Fruit fly (Drosophila melanogaster) whole organism, embryonic: ENCODE results near the gene Uck.

Experiments
- Abd-B ChIP-seq: fragments of 200-800 bp; sonication (Bioruptor generic); optimal IDR thresholded peaks from 2 replicates; lab custom pipeline; 2018; ENCODE audit warnings: missing biosample characterization, mild to moderate bottlenecking, missing genetic modification characterization, moderate library complexity
- CG10366 ChIP-seq: fragments of 200-800 bp; sonication (Bioruptor generic); IDR thresholded peaks from 2 replicates; pipeline ENCODE4 v1.3.6; 2022; ENCODE audit warnings: missing biosample characterization, missing genetic modification characterization
- CG10543 ChIP-seq: fragments of 200-800 bp; sonication (Bioruptor generic); optimal IDR thresholded peaks from 3 replicates; lab custom pipeline; 2017; ENCODE audit warnings: missing biosample characterization, mild to moderate bottlenecking, missing genetic modification characterization, moderate library complexity
- CG12659 ChIP-seq: fragments of 200-800 bp; sonication (Bioruptor generic); optimal IDR thresholded peaks from 3 replicates; lab custom pipeline; 2017; ENCODE audit warnings: mild to moderate bottlenecking, missing biosample characterization, missing genetic modification reagents, missing genetic modification characterization
- CG15514 ChIP-seq: fragments of 200-800 bp; sonication (Bioruptor generic); optimal IDR thresholded peaks from 3 replicates; lab custom pipeline; 2017; ENCODE audit warnings: missing biosample characterization, missing genetic modification characterization, mild to moderate bottlenecking, moderate library complexity, missing genetic modification reagents
- CG17186 ChIP-seq: fragments of 200-800 bp; sonication (Bioruptor generic); optimal IDR thresholded peaks from 3 replicates; lab custom pipeline; 2017; ENCODE audit warnings: missing biosample characterization, missing genetic modification reagents, missing genetic modification characterization
- CG18764 ChIP-seq: fragments of 200-800 bp; sonication (Bioruptor generic); optimal IDR thresholded peaks from 3 replicates; lab custom pipeline; 2016; ENCODE audit warnings: missing biosample characterization, missing genetic modification characterization
- CG32767 ChIP-seq: fragments of 200-800 bp; sonication (Bioruptor generic); IDR thresholded peaks from 2 replicates; pipeline ENCODE4 v1.3.6; 2022; ENCODE audit warnings: missing biosample characterization, missing genetic modification characterization
- CG33557 ChIP-seq: fragments of 200-800 bp; sonication (Bioruptor generic); optimal IDR thresholded peaks from 2 replicates; lab custom pipeline; 2019; ENCODE audit warnings: missing biosample characterization, mild to moderate bottlenecking, missing genetic modification characterization, moderate library complexity
- CG4404 ChIP-seq: fragments of 200-800 bp; sonication (Bioruptor generic); IDR thresholded peaks from 2 replicates; pipeline ENCODE4 v1.3.6; 2022; ENCODE audit warnings: missing biosample characterization, missing genetic modification characterization
- CG4707 ChIP-seq: fragments of 200-800 bp; sonication (Bioruptor generic); optimal IDR thresholded peaks from 2 replicates; lab custom pipeline; 2018; ENCODE audit warnings: missing biosample characterization, mild to moderate bottlenecking, missing genetic modification characterization, moderate library complexity
- CG4854 ChIP-seq: fragments of 200-800 bp; sonication (Bioruptor generic); optimal IDR thresholded peaks from 2 replicates; lab custom pipeline; 2016; ENCODE audit warnings: missing biosample characterization, missing genetic modification characterization, inconsistent platforms
- CG7357 ChIP-seq: fragments of 200-800 bp; sonication (Bioruptor generic); IDR thresholded peaks from 3 replicates; pipeline ENCODE4 v1.3.6; 2022; ENCODE audit warnings: missing biosample characterization, missing genetic modification characterization
- CG7786 ChIP-seq: fragments of 200-800 bp; sonication (Bioruptor generic); optimal IDR thresholded peaks from 2 replicates; lab custom pipeline; 2016; ENCODE audit warnings: missing biosample characterization, missing genetic modification characterization
- CG7963 ChIP-seq: fragments of 200-800 bp; sonication (Bioruptor generic); IDR thresholded peaks from 3 replicates; pipeline ENCODE4 v1.3.6; 2022; ENCODE audit warnings: missing biosample characterization, missing genetic modification characterization; ENCODE audit not compliant: partially characterized antibody
- CG9215 ChIP-seq: fragments of 200-800 bp; sonication (Bioruptor generic); IDR thresholded peaks from 2 replicates; pipeline ENCODE4 v1.3.6; 2022; ENCODE audit warnings: missing biosample characterization, missing genetic modification characterization
- CG9876 ChIP-seq: fragments of 200-800 bp; sonication (Bioruptor generic); optimal IDR thresholded peaks from 2 replicates; lab custom pipeline; 2016; ENCODE audit warnings: missing biosample characterization, missing genetic modification characterization
- CkIIα-i1 ChIP-seq: fragments of 200-800 bp; sonication (Bioruptor generic); IDR thresholded peaks from 2 replicates; pipeline ENCODE4 v1.3.6; 2022; ENCODE audit warnings: missing biosample characterization, missing genetic modification characterization
- Dip2 ChIP-seq: fragments of 200-800 bp; sonication (Bioruptor generic); IDR thresholded peaks from 2 replicates; pipeline ENCODE4 v1.3.6; 2022; ENCODE audit warnings: missing biosample characterization, missing genetic modification characterization
- Ets65A ChIP-seq: fragments of 200-800 bp; sonication (Bioruptor generic); peaks from one replicate; lab custom pipeline; 2016; ENCODE audit warnings: missing biosample characterization, missing genetic modification characterization
- H15 ChIP-seq: fragments of 200-800 bp; sonication (Bioruptor generic); IDR thresholded peaks from 3 replicates; pipeline ENCODE4 v1.3.6; 2022; ENCODE audit warnings: missing biosample characterization, missing genetic modification characterization
- HLHmδ ChIP-seq: fragments of 200-800 bp; sonication (Bioruptor generic); optimal IDR thresholded peaks from 2 replicates; lab custom pipeline; 2018; ENCODE audit warnings: missing biosample characterization, mild to moderate bottlenecking, missing genetic modification characterization, moderate library complexity
- Oaz ChIP-seq: fragments of 200-800 bp; sonication (Bioruptor generic); IDR thresholded peaks from 2 replicates; pipeline ENCODE4 v1.3.6; 2022; ENCODE audit warnings: missing biosample characterization, missing genetic modification characterization
- Rfx ChIP-seq: fragments of 200-800 bp; sonication (Bioruptor generic); IDR thresholded peaks from 2 replicates; pipeline ENCODE4 v1.3.6; 2022; ENCODE audit warnings: missing biosample characterization, missing genetic modification characterization
- Trl ChIP-seq, 3 experiments: fragments of >200 bp in 2 of 3; fragments of 200-800 bp in 1 of 3; sonication (Bioruptor generic) in 1 of 3; optimal IDR thresholded peaks; 2 replicates in 1 of 3; 3 replicates in 2 of 3; lab custom pipeline; 2016 to 2017; ENCODE audit warnings: missing biosample characterization in 1 of 3, missing genetic modification characterization in 1 of 3
- Xrp1 ChIP-seq: fragments of 200-800 bp; sonication (Bioruptor generic); IDR thresholded peaks from 2 replicates; pipeline ENCODE4 v1.3.6; 2022; ENCODE audit warnings: missing biosample characterization, missing genetic modification characterization
- ase ChIP-seq: fragments of 200-800 bp; sonication (Bioruptor generic); IDR thresholded peaks from 3 replicates; pipeline ENCODE4 v1.3.6; 2022; ENCODE audit warnings: missing biosample characterization, missing genetic modification characterization
- bbx ChIP-seq: fragments of 200-800 bp; sonication (Bioruptor generic); IDR thresholded peaks from 2 replicates; pipeline ENCODE4 v1.3.6; 2022; ENCODE audit warnings: missing biosample characterization, missing genetic modification characterization; ENCODE audit not compliant: partially characterized antibody
- bcd ChIP-seq: fragments of 200-800 bp; sonication (Bioruptor generic); optimal IDR thresholded peaks from 2 replicates; lab custom pipeline; 2017; ENCODE audit warnings: missing biosample characterization, mild to moderate bottlenecking, missing genetic modification characterization
- bowl ChIP-seq: fragments of 200-800 bp; sonication (Bioruptor generic); IDR thresholded peaks from 2 replicates; pipeline ENCODE4 v1.3.6; 2022; ENCODE audit warnings: missing biosample characterization, missing genetic modification characterization
- chn ChIP-seq: fragments of 200-800 bp; sonication (Bioruptor generic); optimal IDR thresholded peaks from 2 replicates; lab custom pipeline; 2016; ENCODE audit warnings: missing biosample characterization, missing genetic modification characterization
- ci ChIP-seq: fragments of 200-800 bp; sonication (Bioruptor generic); IDR thresholded peaks from 3 replicates; pipeline ENCODE4 v1.3.6; 2022; ENCODE audit warnings: missing biosample characterization, missing genetic modification characterization
- da ChIP-seq: fragments of 200-800 bp; sonication (Bioruptor generic); optimal IDR thresholded peaks from 2 replicates; lab custom pipeline; 2016; ENCODE audit warnings: missing biosample characterization, missing genetic modification characterization
- dm ChIP-seq: fragments of 200-800 bp; sonication (Bioruptor generic); optimal IDR thresholded peaks from 3 replicates; lab custom pipeline; 2016; ENCODE audit warnings: missing biosample characterization, missing genetic modification characterization
- esg ChIP-seq: fragments of 200-800 bp; sonication (Bioruptor generic); conservative IDR thresholded peaks from 2 replicates; pipeline ENCODE4 v1.3.6; 2022; ENCODE audit warnings: missing biosample characterization, missing genetic modification characterization
- fu2 ChIP-seq: fragments of 200-800 bp; sonication (Bioruptor generic); optimal IDR thresholded peaks from 2 replicates; lab custom pipeline; 2016; ENCODE audit warnings: missing biosample characterization, missing genetic modification characterization
- grau ChIP-seq: fragments of 200-800 bp; optimal IDR thresholded peaks from 3 replicates; lab custom pipeline; 2019; ENCODE audit warnings: missing biosample characterization, mild to moderate bottlenecking, missing genetic modification characterization, moderate library complexity
- hbn ChIP-seq: fragments of 200-800 bp; sonication (Bioruptor generic); IDR thresholded peaks from 2 replicates; pipeline ENCODE4 v1.3.6; 2022; ENCODE audit warnings: missing biosample characterization, missing genetic modification characterization; ENCODE audit not compliant: partially characterized antibody
- lbe ChIP-seq: fragments of 200-800 bp; sonication (Bioruptor generic); optimal IDR thresholded peaks from 2 replicates; lab custom pipeline; 2016; ENCODE audit warnings: missing biosample characterization, mild to moderate bottlenecking, missing genetic modification characterization
- lilli ChIP-seq: fragments of 200-800 bp; sonication (Bioruptor generic); optimal IDR thresholded peaks from 3 replicates; lab custom pipeline; 2016; ENCODE audit warnings: missing biosample characterization, missing genetic modification characterization
- mirr ChIP-seq: fragments of 200-800 bp; sonication (Bioruptor generic); optimal IDR thresholded peaks from 3 replicates; lab custom pipeline; 2018; ENCODE audit warnings: missing biosample characterization, mild to moderate bottlenecking, missing genetic modification characterization
- mld ChIP-seq: fragments of 200-800 bp; sonication (Bioruptor generic); IDR thresholded peaks from 3 replicates; pipeline ENCODE4 v1.3.6; 2022; ENCODE audit warnings: missing biosample characterization, missing genetic modification characterization; ENCODE audit not compliant: partially characterized antibody
- nau ChIP-seq: fragments of 200-800 bp; sonication (Bioruptor generic); optimal IDR thresholded peaks from 3 replicates; lab custom pipeline; 2017; ENCODE audit warnings: missing biosample characterization, mild to moderate bottlenecking, missing genetic modification characterization, missing genetic modification reagents
- psq ChIP-seq: fragments of 200-800 bp; sonication (Bioruptor generic); optimal IDR thresholded peaks from 2 replicates; lab custom pipeline; 2017; ENCODE audit warnings: missing biosample characterization, missing genetic modification characterization
- slp2 ChIP-seq: fragments of 200-800 bp; sonication (Bioruptor generic); optimal IDR thresholded peaks from 2 replicates; lab custom pipeline; 2016; ENCODE audit warnings: missing biosample characterization, missing genetic modification characterization
- sug ChIP-seq: fragments of 200-800 bp; optimal IDR thresholded peaks from 2 replicates; lab custom pipeline; 2019; ENCODE audit warnings: missing biosample characterization, mild to moderate bottlenecking, missing genetic modification characterization, moderate library complexity
- tin ChIP-seq: fragments of 200-800 bp; sonication (Bioruptor generic); optimal IDR thresholded peaks from 3 replicates; lab custom pipeline; 2016; ENCODE audit warnings: missing biosample characterization, missing genetic modification characterization
- unpg ChIP-seq: fragments of 200-800 bp; sonication (Bioruptor generic); optimal IDR thresholded peaks from 3 replicates; lab custom pipeline; 2018; ENCODE audit warnings: missing biosample characterization, mild to moderate bottlenecking, missing genetic modification characterization, moderate library complexity
- vfl ChIP-seq: fragments of 200-800 bp; sonication (Bioruptor generic); optimal IDR thresholded peaks from 2 replicates; lab custom pipeline; 2016; ENCODE audit warnings: missing biosample characterization, missing genetic modification characterization
- yki ChIP-seq: fragments of >200 bp; optimal IDR thresholded peaks from 3 replicates; lab custom pipeline; 2018

The Uck gene

DNA sequence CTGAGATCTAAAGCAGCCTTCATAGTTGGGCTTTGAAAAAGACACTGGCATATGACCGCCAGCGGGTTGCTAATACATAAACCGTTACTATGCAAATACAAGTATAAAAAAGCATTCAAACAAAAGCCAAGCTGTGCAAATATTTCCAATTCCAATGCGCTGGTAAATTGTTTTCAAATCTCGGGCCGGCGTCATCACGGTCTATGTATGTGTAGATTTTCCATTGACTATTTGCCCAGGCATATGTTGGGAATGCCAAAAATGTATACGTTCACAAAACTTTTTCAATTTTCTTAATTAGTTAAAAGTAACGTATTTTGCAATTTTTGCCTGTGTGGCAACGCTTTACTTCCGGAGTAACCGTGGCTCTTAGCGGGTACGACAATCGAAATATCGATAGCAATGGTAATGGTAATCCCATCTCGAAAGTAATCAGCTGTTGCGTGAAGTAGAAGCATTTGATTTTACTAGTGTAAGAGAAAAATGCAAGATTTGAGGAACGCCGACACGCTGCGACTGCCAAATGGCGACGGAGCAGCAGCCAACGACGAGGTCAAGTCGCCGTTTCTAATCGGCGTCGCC is at the start of gene Uck, which contains the start of gene CG34290 (continued):
- TF ChIP-seq psq (GFP tag; lab: Kevin White, UChicago) = peak; percentile 48
- TF ChIP-seq CG4854 = peak; percentile 46
- TF ChIP-seq CG7357 (GFP tag; lab: Robert Waterston, UW) = no peak
- TF ChIP-seq da (GFP tag; lab: Kevin White, UChicago) = peak; percentile 52
- TF ChIP-seq bcd (GFP tag; lab: Kevin White, UChicago) = peak; percentile 87
- TF ChIP-seq ci = peak; percentile 94
- TF ChIP-seq mld (GFP tag; lab: Robert Waterston, UW) = peak; percentile 65; the same call in 1 of the 3 replicates
- TF ChIP-seq mirr (GFP tag; lab: Kevin White, UChicago) = peak; percentile 90
- peak; percentile 66 for TF ChIP-seq CG10366 (GFP tag; lab: Robert Waterston, UW)
- peak; percentile 87 for TF ChIP-seq CG10543 (GFP tag; lab: Kevin White, UChicago)
- peak; percentile 69 for TF ChIP-seq lilli (GFP tag; lab: Kevin White, UChicago)
- peak; percentile 89 for TF ChIP-seq Rfx (GFP tag; lab: Robert Waterston, UW)
- peak; percentile 74 for TF ChIP-seq slp2
- peak; percentile 99 for TF ChIP-seq Ets65A
- no peak for TF ChIP-seq Trl (optimal IDR thresholded peaks at IDR 0.05; lab: Kevin White, UChicago)
- peak; percentile 84 for TF ChIP-seq Trl (GFP tag; optimal IDR thresholded peaks at IDR 0.05; lab: Kevin White, UChicago)
- TF ChIP-seq CG15514 (GFP tag; lab: Kevin White, UChicago) = peak; percentile 91
- peak; percentile 47 for TF ChIP-seq chn (GFP tag; lab: Kevin White, UChicago)
- no peak for TF ChIP-seq bowl (GFP tag; lab: Robert Waterston, UW)
- peak; percentile 71 for TF ChIP-seq grau
- TF ChIP-seq CG9215 = no peak
- peak; percentile 89 for TF ChIP-seq bbx (GFP tag; lab: Robert Waterston, UW)
- TF ChIP-seq CG12659 (GFP tag; lab: Kevin White, UChicago) = peak; percentile 91
- peak; percentile 16 for TF ChIP-seq vfl (GFP tag; lab: Kevin White, UChicago)
- 0 out of 2 replicates have a peak, but pooled peaks have one; percentile 18 for TF ChIP-seq CG32767 (GFP tag; lab: Robert Waterston, UW)
- TF ChIP-seq ase (GFP tag; lab: Robert Waterston, UW) = peak; percentile 71; the same call in 2 of the 3 replicates
- TF ChIP-seq CG17186 (GFP tag; lab: Kevin White, UChicago) = peak; percentile 73
- TF ChIP-seq hbn (GFP tag; lab: Robert Waterston, UW) = peak; percentile 85
- TF ChIP-seq CG4707 (GFP tag; lab: Kevin White, UChicago) = peak; percentile 78
- peak; percentile 45; the same call in 1 of the 3 replicates for TF ChIP-seq CG7963 (GFP tag; lab: Robert Waterston, UW)
- TF ChIP-seq CG33557 = peak; percentile 70
- no peak for TF ChIP-seq esg
- peak; percentile 17 for TF ChIP-seq Abd-B (GFP tag; lab: Kevin White, UChicago)
- TF ChIP-seq fu2 (GFP tag; lab: Kevin White, UChicago) = peak; percentile 57
- peak; percentile 65 for TF ChIP-seq unpg
- TF ChIP-seq Xrp1 = no peak
- TF ChIP-seq lbe (GFP tag; lab: Kevin White, UChicago) = peak; percentile 67
- TF ChIP-seq H15 (GFP tag; lab: Robert Waterston, UW) = peak; percentile 80
- TF ChIP-seq CkIIα-i1 = no peak
- peak; percentile 51; the same call in 1 of the 2 replicates for TF ChIP-seq Oaz (GFP tag; lab: Robert Waterston, UW)
- TF ChIP-seq dm (GFP tag; lab: Kevin White, UChicago) = peak; percentile 79
- peak; percentile 77 for TF ChIP-seq sug (tag; lab: Kevin White, UChicago)
- peak; percentile 54 for TF ChIP-seq CG18764 (GFP tag; lab: Kevin White, UChicago)
- peak; percentile 64 for TF ChIP-seq HLHmδ (GFP tag; lab: Kevin White, UChicago)
- TF ChIP-seq yki (lab: Kevin White, UChicago) = no peak
- TF ChIP-seq nau (GFP tag; lab: Kevin White, UChicago) = peak; percentile 86
- TF ChIP-seq tin = peak; percentile 54
- peak; percentile 49 for TF ChIP-seq CG7786
- no peak for TF ChIP-seq Dip2 (GFP tag; lab: Robert Waterston, UW)
- TF ChIP-seq CG4404 (GFP tag; lab: Robert Waterston, UW) = no peak
- TF ChIP-seq CG9876 (GFP tag; lab: Kevin White, UChicago) = peak; percentile 72
